Worm (Caenorhabditis elegans) whole organism, L1 larva: Measurements from ENCODE around the gene B0280.2.

Experiments used
- C04F5.9 ChIP-seq: sonication (generic microtip); optimal IDR thresholded peaks from 2 replicates; lab custom pipeline; 2016; ENCODE audit warnings: missing genetic modification characterization, missing compliant biosample characterization
- C16A3.4 ChIP-seq: fragments of 150-350 bp; optimal IDR thresholded peaks from 2 replicates; lab custom pipeline; 2014; ENCODE audit warnings: missing biosample characterization, missing genetic modification characterization
- F16B12.6 ChIP-seq: fragments of 150-350 bp; optimal IDR thresholded peaks from 2 replicates; lab custom pipeline; 2014; ENCODE audit warnings: missing biosample characterization, missing genetic modification characterization
- alr-1 ChIP-seq: fragments of 200-800 bp; sonication (Bioruptor generic); optimal IDR thresholded peaks from 2 replicates; lab custom pipeline; 2018; ENCODE audit warnings: borderline replicate concordance, mild to moderate bottlenecking, missing genetic modification characterization, missing compliant biosample characterization
- ama-1 ChIP-seq: fragments of 150-350 bp; optimal IDR thresholded peaks from 2 replicates; lab custom pipeline; 2014
- ceh-63 ChIP-seq: fragments of 200-800 bp; sonication (Bioruptor generic); optimal IDR thresholded peaks from 2 replicates; lab custom pipeline; 2018; ENCODE audit warnings: mild to moderate bottlenecking, missing genetic modification characterization, missing compliant biosample characterization
- ceh-8 ChIP-seq: fragments of 200-800 bp; sonication (Bioruptor generic); optimal IDR thresholded peaks from 2 replicates; lab custom pipeline; 2018; ENCODE audit warnings: mild to moderate bottlenecking, missing genetic modification characterization, moderate library complexity, missing compliant biosample characterization
- ceh-90 ChIP-seq: sonication (generic microtip); optimal IDR thresholded peaks from 2 replicates; lab custom pipeline; 2016; ENCODE audit warnings: missing genetic modification characterization, missing compliant biosample characterization
- ces-1 ChIP-seq: fragments of 150-350 bp; optimal IDR thresholded peaks from 2 replicates; lab custom pipeline; 2014; ENCODE audit warnings: missing biosample characterization, missing genetic modification reagents, missing genetic modification characterization
- dpl-1 ChIP-seq, 3 experiments: fragments of 150-350 bp in 2 of 3; sonication (generic microtip) in 1 of 3; optimal IDR thresholded peaks; 2 replicates each; lab custom pipeline; 2014 to 2017; ENCODE audit warnings: missing biosample characterization in 3 of 3, missing genetic modification characterization in 3 of 3, missing genetic modification reagents in 3 of 3
- efl-1 ChIP-seq, 4 experiments: fragments of 150-350 bp; optimal IDR thresholded peaks in 3 of 4; peaks in 1 of 4; 1 replicate in 1 of 4; 2 replicates in 3 of 4; lab custom pipeline; 2014; ENCODE audit warnings: missing biosample characterization in 2 of 4, missing genetic modification characterization in 2 of 4, missing genetic modification reagents in 2 of 4
- ets-5 ChIP-seq: fragments of 200-800 bp; sonication (Bioruptor generic); IDR thresholded peaks from 2 replicates; pipeline ENCODE4 v1.3.6; 2022; ENCODE audit warnings: missing genetic modification characterization, missing compliant biosample characterization
- fkh-10 ChIP-seq: sonication (generic microtip); optimal IDR thresholded peaks from 2 replicates; lab custom pipeline; 2017; ENCODE audit warnings: missing biosample characterization, missing genetic modification reagents, missing genetic modification characterization
- fkh-4 ChIP-seq: sonication (generic microtip); optimal IDR thresholded peaks from 2 replicates; lab custom pipeline; 2016; ENCODE audit warnings: missing compliant biosample characterization, missing genetic modification characterization, borderline replicate concordance
- fos-1 ChIP-seq: fragments of 150-350 bp; optimal IDR thresholded peaks from 2 replicates; lab custom pipeline; 2014; ENCODE audit warnings: missing biosample characterization, missing genetic modification characterization
- hlh-4 ChIP-seq: sonication (generic microtip); optimal IDR thresholded peaks from 2 replicates; lab custom pipeline; 2016; ENCODE audit warnings: mild to moderate bottlenecking, missing genetic modification characterization, missing compliant biosample characterization
- hpl-2 ChIP-seq: fragments of 150-350 bp; optimal IDR thresholded peaks from 2 replicates; lab custom pipeline; 2014; ENCODE audit warnings: missing biosample characterization, missing genetic modification reagents, missing genetic modification characterization
- irx-1 ChIP-seq: sonication (generic microtip); optimal IDR thresholded peaks from 2 replicates; lab custom pipeline; 2016; ENCODE audit warnings: missing genetic modification characterization, missing compliant biosample characterization
- isw-1 ChIP-seq: fragments of 200-800 bp; sonication (Bioruptor generic); IDR thresholded peaks from 2 replicates; pipeline ENCODE4 v1.3.6; 2022; ENCODE audit warnings: missing genetic modification characterization, missing compliant biosample characterization
- jun-1 ChIP-seq: fragments of 150-350 bp; optimal IDR thresholded peaks from 2 replicates; lab custom pipeline; 2014; ENCODE audit warnings: missing biosample characterization, missing genetic modification reagents, missing genetic modification characterization
- lin-35 ChIP-seq, 2 experiments: fragments of 150-350 bp; optimal IDR thresholded peaks; 2 replicates each; lab custom pipeline; 2014; ENCODE audit warnings: missing biosample characterization in 2 of 2, missing genetic modification characterization in 2 of 2, missing genetic modification reagents in 2 of 2
- mab-9 ChIP-seq: fragments of 200-800 bp; sonication (Bioruptor generic); IDR thresholded peaks from 2 replicates; pipeline ENCODE4 v1.3.6; 2022; ENCODE audit warnings: missing genetic modification reagents, missing genetic modification characterization, missing compliant biosample characterization
- mef-2 ChIP-seq: fragments of 150-350 bp; optimal IDR thresholded peaks from 2 replicates; lab custom pipeline; 2014; ENCODE audit warnings: missing biosample characterization, missing genetic modification characterization
- nhr-11 ChIP-seq: fragments of 150-350 bp; optimal IDR thresholded peaks from 2 replicates; lab custom pipeline; 2014; ENCODE audit warnings: missing biosample characterization, missing genetic modification characterization
- nhr-19 ChIP-seq: fragments of 200-800 bp; sonication (Bioruptor generic); conservative IDR thresholded peaks from 2 replicates; pipeline ENCODE4 v1.3.6; 2022; ENCODE audit warnings: missing genetic modification characterization, missing compliant biosample characterization
- nhr-20 ChIP-seq: sonication (generic microtip); optimal IDR thresholded peaks from 2 replicates; lab custom pipeline; 2016; ENCODE audit warnings: mild to moderate bottlenecking, missing genetic modification characterization, missing compliant biosample characterization
- nhr-47 ChIP-seq: sonication (generic microtip); optimal IDR thresholded peaks from 2 replicates; lab custom pipeline; 2016; ENCODE audit warnings: mild to moderate bottlenecking, missing genetic modification characterization, moderate library complexity, missing compliant biosample characterization
- nhr-71 ChIP-seq: sonication (generic microtip); optimal IDR thresholded peaks from 2 replicates; lab custom pipeline; 2016; ENCODE audit warnings: mild to moderate bottlenecking, missing genetic modification characterization, moderate library complexity, missing compliant biosample characterization
- nhr-85 ChIP-seq: sonication (generic microtip); peaks from one replicate; lab custom pipeline; 2016; ENCODE audit warnings: missing genetic modification characterization, inconsistent platforms, missing compliant biosample characterization
- pag-3 ChIP-seq: sonication (generic microtip); optimal IDR thresholded peaks from 2 replicates; lab custom pipeline; 2017; ENCODE audit warnings: missing genetic modification characterization, mild to moderate bottlenecking, missing compliant biosample characterization, antibody characterized with exemption, borderline replicate concordance; ENCODE audit not compliant: insufficient read depth
- pax-3 ChIP-seq: fragments of 200-800 bp; sonication (Bioruptor generic); optimal IDR thresholded peaks from 2 replicates; lab custom pipeline; 2018; ENCODE audit warnings: mild to moderate bottlenecking, missing genetic modification characterization, moderate library complexity, missing compliant biosample characterization
- pqm-1 ChIP-seq: sonication (generic microtip); optimal IDR thresholded peaks from 3 replicates; lab custom pipeline; 2017; ENCODE audit warnings: missing biosample characterization, missing genetic modification characterization
- sptf-1 ChIP-seq: fragments of 150-350 bp; optimal IDR thresholded peaks from 2 replicates; lab custom pipeline; 2014; ENCODE audit warnings: missing biosample characterization, missing genetic modification characterization
- swsn-7 ChIP-seq: sonication (generic microtip); optimal IDR thresholded peaks from 2 replicates; lab custom pipeline; 2016; ENCODE audit warnings: missing genetic modification characterization, missing compliant biosample characterization
- tlp-1 ChIP-seq: fragments of 150-350 bp; optimal IDR thresholded peaks from 2 replicates; lab custom pipeline; 2014; ENCODE audit warnings: missing biosample characterization, missing genetic modification characterization
- unc-130 ChIP-seq: fragments of 150-350 bp; optimal IDR thresholded peaks from 2 replicates; lab custom pipeline; 2017; ENCODE audit warnings: missing biosample characterization, missing genetic modification characterization, inconsistent platforms
- unc-30 ChIP-seq: sonication (generic microtip); optimal IDR thresholded peaks from 2 replicates; lab custom pipeline; 2017; ENCODE audit warnings: missing biosample characterization, missing genetic modification characterization
- unc-62 ChIP-seq: fragments of 150-350 bp; optimal IDR thresholded peaks from 2 replicates; lab custom pipeline; 2014; ENCODE audit warnings: missing biosample characterization, missing genetic modification reagents, missing genetic modification characterization
- unc-86 ChIP-seq: sonication (generic microtip); optimal IDR thresholded peaks from 2 replicates; lab custom pipeline; 2016; ENCODE audit warnings: missing genetic modification characterization, missing compliant biosample characterization
- unc-98 ChIP-seq: fragments of 200-800 bp; sonication (Bioruptor generic); IDR thresholded peaks from 2 replicates; pipeline ENCODE4 v1.3.6; 2022; ENCODE audit warnings: missing genetic modification characterization, missing compliant biosample characterization
- xbp-1 ChIP-seq: sonication (generic microtip); optimal IDR thresholded peaks from 2 replicates; lab custom pipeline; 2016; ENCODE audit warnings: missing genetic modification characterization, missing compliant biosample characterization
- zip-4 ChIP-seq: fragments of 200-800 bp; sonication (Bioruptor generic); optimal IDR thresholded peaks from 2 replicates; lab custom pipeline; 2018; ENCODE audit warnings: mild to moderate bottlenecking, missing genetic modification characterization, moderate library complexity, missing compliant biosample characterization
- ztf-11 ChIP-seq, 2 experiments: sonication (generic microtip); optimal IDR thresholded peaks; 2 replicates each; lab custom pipeline; 2016 to 2017; ENCODE audit warnings: missing genetic modification characterization in 2 of 2, missing biosample characterization in 1 of 2, missing compliant biosample characterization in 1 of 2

Gene B0280.2

ce11 chrIII:7083106-7083505 is 41.4 kb upstream of the B0280.2 start:
- TF ChIP-seq xbp-1 (tag; lab: Kevin White, UChicago) = no peak
- TF ChIP-seq unc-30 = no peak
- peak in 1 of 2 experiments; percentile 42 for TF ChIP-seq efl-1 (optimal IDR thresholded peaks at IDR 0.05; lab: Kevin White, UChicago)
- peak; percentile 9 to 93 for TF ChIP-seq efl-1 (GFP tag; optimal IDR thresholded peaks at IDR 0.05 in 1 of 2; lab: Kevin White, UChicago)
- no peak for TF ChIP-seq unc-130 (tag; lab: Kevin White, UChicago)
- TF ChIP-seq dpl-1 (GFP tag; optimal IDR thresholded peaks at IDR 0.05; lab: Kevin White, UChicago) = peak in 1 of 3 experiments; percentile 19
- TF ChIP-seq ces-1 (GFP tag; lab: Kevin White, UChicago) = no peak

DNA sequence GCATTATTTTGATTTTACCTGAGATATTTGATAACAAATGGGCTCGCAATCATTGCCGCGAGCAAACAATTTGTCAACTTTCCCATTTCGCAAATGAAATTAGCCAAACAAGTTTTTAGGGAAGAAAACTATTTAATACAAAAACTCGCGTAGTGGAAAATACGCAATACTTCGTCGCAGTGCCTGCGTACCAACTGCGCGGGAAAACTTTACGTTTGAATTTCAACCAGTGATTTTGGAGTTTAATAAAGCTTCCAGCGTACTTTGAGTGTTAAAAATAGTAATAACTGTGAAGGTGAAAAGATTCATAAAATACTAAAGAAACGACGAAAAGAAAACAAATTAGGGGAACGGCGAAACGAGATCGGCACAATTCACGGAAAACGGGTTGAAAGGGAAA is 39.6 kb upstream of the B0280.2 start, which contains the start of gene tofu-7:
TSS of gene tofu-7 (minus strand) at position 111 of the 400 bp plus-strand sequence.
- TF ChIP-seq ceh-8 (GFP tag; lab: Kevin White, UChicago) = no peak
- TF ChIP-seq efl-1 (optimal IDR thresholded peaks at IDR 0.05; lab: Kevin White, UChicago) = peak; percentile 10 to 91
- TF ChIP-seq efl-1 (GFP tag; optimal IDR thresholded peaks at IDR 0.05 in 1 of 2; lab: Kevin White, UChicago) = peak in 1 of 2 experiments; percentile 12
- peak in 1 of 3 experiments; percentile 44 for TF ChIP-seq dpl-1 (GFP tag; optimal IDR thresholded peaks at IDR 0.05; lab: Kevin White, UChicago)
- no peak for TF ChIP-seq nhr-11 (tag; lab: Kevin White, UChicago)
- no peak for TF ChIP-seq hpl-2
- no peak for TF ChIP-seq pax-3
- TF ChIP-seq pqm-1 (tag; lab: Kevin White, UChicago) = no peak
- TF ChIP-seq unc-62 (GFP tag; lab: Kevin White, UChicago) = no peak
- no peak for TF ChIP-seq swsn-7 (tag; lab: Kevin White, UChicago)

- TF ChIP-seq lin-35 (GFP tag; optimal IDR thresholded peaks at IDR 0.05; lab: Kevin White, UChicago) = peak in 1 of 2 experiments; percentile 32
- TF ChIP-seq unc-30 = no peak
- TF ChIP-seq efl-1 (optimal IDR thresholded peaks at IDR 0.05; lab: Kevin White, UChicago) = peak in 1 of 2 experiments; percentile 13
- TF ChIP-seq efl-1 (GFP tag; optimal IDR thresholded peaks at IDR 0.05 in 1 of 2; lab: Kevin White, UChicago) = peak in 1 of 2 experiments; percentile 91
- TF ChIP-seq mef-2 (tag; lab: Kevin White, UChicago) = no peak
- TF ChIP-seq, all 84 proteins: peak for 2
Observed at ce11 chrIII:7087180-7087579, 37.3 kb upstream of the B0280.2 start.

DNA sequence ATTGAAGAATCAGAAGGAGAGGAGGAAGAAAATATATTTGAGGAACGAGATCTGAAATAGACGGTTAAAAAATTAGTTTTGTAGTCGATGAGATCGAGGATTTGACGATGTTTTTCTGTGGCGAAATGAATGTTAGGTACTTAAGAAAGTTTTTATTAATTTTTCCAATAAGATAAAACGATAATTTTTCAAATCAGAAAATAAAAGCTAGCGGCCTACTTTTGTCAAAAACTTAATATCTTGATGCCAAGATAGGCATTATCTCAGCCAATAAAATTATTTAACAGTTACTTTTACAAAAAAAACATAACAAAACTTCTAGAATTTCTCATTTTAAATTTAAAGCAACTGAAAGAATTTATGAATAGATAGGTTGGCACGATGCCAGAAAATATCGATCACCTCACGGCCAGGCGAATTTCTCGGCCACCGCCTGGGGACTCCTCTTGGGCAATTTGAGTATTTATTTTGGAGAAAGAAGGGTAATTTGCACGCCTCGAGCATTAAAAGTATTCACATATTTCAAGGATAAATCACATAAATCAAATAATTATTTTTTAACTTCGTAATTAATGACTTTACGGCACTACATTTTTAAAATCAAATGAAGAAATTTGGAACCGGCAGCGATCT is 36.7 kb upstream of the B0280.2 start, which contains the start of gene fubl-2:
TSS of gene fubl-2 (minus strand) at position 51 of the 633 bp plus-strand sequence.
- peak; percentile 83 for TF ChIP-seq nhr-71 (tag; lab: Kevin White, UChicago)
- peak; percentile 43 for TF ChIP-seq unc-86
- no peak for TF ChIP-seq nhr-11 (tag; lab: Kevin White, UChicago)
- peak; percentile 87 for TF ChIP-seq nhr-85 (tag; lab: Kevin White, UChicago)
- TF ChIP-seq irx-1 (tag; lab: Kevin White, UChicago) = peak; percentile 51
- no peak for TF ChIP-seq pag-3 (tag; lab: Kevin White, UChicago)
- TF ChIP-seq jun-1 (tag; lab: Kevin White, UChicago) = no peak
- TF ChIP-seq isw-1 (GFP tag; lab: Robert Waterston, UW) = peak; percentile 46
- peak; percentile 62 for TF ChIP-seq nhr-19 (GFP tag; lab: Robert Waterston, UW)
- TF ChIP-seq nhr-20 (tag; lab: Kevin White, UChicago) = peak; percentile 74
- TF ChIP-seq alr-1 (tag; lab: Kevin White, UChicago) = no peak
- TF ChIP-seq ama-1 (lab: Kevin White, UChicago) = no peak
- peak; percentile 45 for TF ChIP-seq C04F5.9
- TF ChIP-seq ceh-63 (GFP tag; lab: Kevin White, UChicago) = no peak
- TF ChIP-seq nhr-47 (tag; lab: Kevin White, UChicago) = peak; percentile 76
- TF ChIP-seq ets-5 (GFP tag; lab: Robert Waterston, UW) = no peak
- peak; percentile 0 for TF ChIP-seq F16B12.6
- peak; percentile 52 for TF ChIP-seq ceh-90 (tag; lab: Kevin White, UChicago)
- TF ChIP-seq C16A3.4 (tag; lab: Kevin White, UChicago) = peak; percentile 43
- TF ChIP-seq mef-2 (tag; lab: Kevin White, UChicago) = no peak
- no peak for TF ChIP-seq zip-4 (GFP tag; lab: Kevin White, UChicago)
- TF ChIP-seq fkh-4 = peak; percentile 54
- TF ChIP-seq dpl-1 (GFP tag; optimal IDR thresholded peaks at IDR 0.05; lab: Kevin White, UChicago) = peak; percentile 53 to 71 (median 54)
- no peak for TF ChIP-seq sptf-1
- TF ChIP-seq xbp-1 (tag; lab: Kevin White, UChicago) = peak; percentile 74
- TF ChIP-seq hlh-4 = no peak
- no peak; the same call in 1 of the 2 replicates for TF ChIP-seq unc-98
- TF ChIP-seq unc-30 = no peak
- TF ChIP-seq tlp-1 (tag; lab: Kevin White, UChicago) = no peak
- TF ChIP-seq fkh-10 (GFP tag; lab: Kevin White, UChicago) = no peak
- TF ChIP-seq fos-1 (tag; lab: Kevin White, UChicago) = peak; percentile 19
- TF ChIP-seq mab-9 (GFP tag; lab: Robert Waterston, UW) = no peak
- peak in 1 of 2 experiments; percentile 68 for TF ChIP-seq ztf-11 (tag; optimal IDR thresholded peaks at IDR 0.05; lab: Kevin White, UChicago)
